Fruit fly (Drosophila melanogaster) whole organism, prepupa: ENCODE results near the gene Rev1.

Experiments
- Blimp-1 ChIP-seq: fragments of 200-800 bp; sonication (Bioruptor generic); optimal IDR thresholded peaks from 3 replicates; lab custom pipeline; 2017; ENCODE audit warnings: missing biosample characterization, missing genetic modification characterization, mild to moderate bottlenecking, moderate library complexity, missing genetic modification reagents
- CG10631 ChIP-seq: fragments of 200-800 bp; sonication (Bioruptor generic); optimal IDR thresholded peaks from 2 replicates; lab custom pipeline; 2016; ENCODE audit warnings: missing biosample characterization, missing genetic modification characterization
- CG10669 ChIP-seq: fragments of 200-800 bp; sonication (Bioruptor generic); optimal IDR thresholded peaks from 3 replicates; lab custom pipeline; 2018; ENCODE audit warnings: missing biosample characterization, mild to moderate bottlenecking, missing genetic modification characterization, moderate library complexity
- CG11294 ChIP-seq: fragments of 200-800 bp; sonication (Bioruptor generic); IDR thresholded peaks from 2 replicates; pipeline ENCODE4 v1.3.6; 2022; ENCODE audit warnings: missing biosample characterization, missing genetic modification characterization
- CG11902 ChIP-seq: fragments of 200-800 bp; sonication (Bioruptor generic); optimal IDR thresholded peaks from 3 replicates; lab custom pipeline; 2016; ENCODE audit warnings: missing biosample characterization, missing genetic modification characterization
- CG15336 ChIP-seq: fragments of 200-800 bp; sonication (Bioruptor generic); IDR thresholded peaks from 2 replicates; pipeline ENCODE4 v1.3.6; 2022; ENCODE audit warnings: missing biosample characterization, missing genetic modification characterization
- CG1621 ChIP-seq: fragments of 200-800 bp; sonication (Bioruptor generic); optimal IDR thresholded peaks from 3 replicates; lab custom pipeline; 2018; ENCODE audit warnings: missing biosample characterization, mild to moderate bottlenecking, missing genetic modification characterization
- CG3032 ChIP-seq: fragments of 200-800 bp; optimal IDR thresholded peaks from 2 replicates; lab custom pipeline; 2019; ENCODE audit warnings: missing biosample characterization, mild to moderate bottlenecking, missing genetic modification characterization, moderate library complexity
- CG31627 ChIP-seq: fragments of 200-800 bp; sonication (Bioruptor generic); optimal IDR thresholded peaks from 3 replicates; lab custom pipeline; 2016; ENCODE audit warnings: missing biosample characterization, missing genetic modification characterization
- CG32006 ChIP-seq: fragments of 200-800 bp; sonication (Bioruptor generic); optimal IDR thresholded peaks from 3 replicates; lab custom pipeline; 2017; ENCODE audit warnings: missing biosample characterization, mild to moderate bottlenecking, missing genetic modification characterization
- CG34406 ChIP-seq: fragments of 200-800 bp; sonication (Bioruptor generic); optimal IDR thresholded peaks from 3 replicates; lab custom pipeline; 2016; ENCODE audit warnings: missing biosample characterization, missing genetic modification characterization
- CG3919 ChIP-seq: fragments of 200-800 bp; sonication (Bioruptor generic); optimal IDR thresholded peaks from 3 replicates; lab custom pipeline; 2016; ENCODE audit warnings: missing biosample characterization, missing genetic modification characterization
- CG4318 ChIP-seq: fragments of 200-800 bp; sonication (Bioruptor generic); optimal IDR thresholded peaks from 3 replicates; lab custom pipeline; 2017; ENCODE audit warnings: missing biosample characterization, mild to moderate bottlenecking, missing genetic modification characterization
- CG6163 ChIP-seq: fragments of 200-800 bp; sonication (Bioruptor generic); IDR thresholded peaks from 3 replicates; pipeline ENCODE4 v1.3.6; 2022; ENCODE audit warnings: missing biosample characterization, missing genetic modification characterization
- CG6276 ChIP-seq: fragments of 200-800 bp; sonication (Bioruptor generic); optimal IDR thresholded peaks from 2 replicates; lab custom pipeline; 2017; ENCODE audit warnings: missing biosample characterization, mild to moderate bottlenecking, missing genetic modification characterization
- CG6808 ChIP-seq: fragments of 200-800 bp; sonication (Bioruptor generic); optimal IDR thresholded peaks from 3 replicates; lab custom pipeline; 2017; ENCODE audit warnings: missing biosample characterization, missing genetic modification characterization, mild to moderate bottlenecking, moderate library complexity, missing genetic modification reagents
- CG7368 ChIP-seq: fragments of 200-800 bp; sonication (Bioruptor generic); optimal IDR thresholded peaks from 3 replicates; lab custom pipeline; 2016; ENCODE audit warnings: missing biosample characterization, missing genetic modification characterization
- CG8119 ChIP-seq: fragments of 200-800 bp; sonication (Bioruptor generic); IDR thresholded peaks from 3 replicates; pipeline ENCODE4 v1.3.6; 2022; ENCODE audit warnings: missing biosample characterization, missing genetic modification characterization
- CG8319 ChIP-seq: fragments of 200-800 bp; sonication (Bioruptor generic); optimal IDR thresholded peaks from 3 replicates; lab custom pipeline; 2016; ENCODE audit warnings: missing biosample characterization, missing genetic modification characterization
- CG8632 ChIP-seq: fragments of 200-800 bp; sonication (Bioruptor generic); optimal IDR thresholded peaks from 3 replicates; lab custom pipeline; 2016; ENCODE audit warnings: missing biosample characterization, missing genetic modification characterization
- CG9139 ChIP-seq: fragments of 200-800 bp; sonication (Bioruptor generic); optimal IDR thresholded peaks from 3 replicates; lab custom pipeline; 2017; ENCODE audit warnings: missing biosample characterization, mild to moderate bottlenecking, missing genetic modification characterization
- Eip75B ChIP-seq: fragments of 200-800 bp; sonication (Bioruptor generic); optimal IDR thresholded peaks from 3 replicates; lab custom pipeline; 2016; ENCODE audit warnings: missing biosample characterization, missing genetic modification characterization
- Eip78C ChIP-seq: fragments of 200-800 bp; sonication (Bioruptor generic); peaks from one replicate; lab custom pipeline; 2016; ENCODE audit warnings: missing biosample characterization, missing genetic modification characterization
- Eip93F ChIP-seq: fragments of 200-800 bp; sonication (Bioruptor generic); optimal IDR thresholded peaks from 2 replicates; lab custom pipeline; 2016; ENCODE audit warnings: missing biosample characterization, mild to moderate bottlenecking, missing genetic modification characterization
- Ets96B ChIP-seq: fragments of 200-800 bp; optimal IDR thresholded peaks from 2 replicates; lab custom pipeline; 2019; ENCODE audit warnings: missing biosample characterization, mild to moderate bottlenecking, missing genetic modification characterization, moderate library complexity
- Gug ChIP-seq: fragments of 200-800 bp; sonication (Bioruptor generic); IDR thresholded peaks from 2 replicates; pipeline ENCODE4 v1.3.6; 2022; ENCODE audit warnings: missing biosample characterization, missing genetic modification characterization
- Hr39 ChIP-seq: fragments of 200-800 bp; sonication (Bioruptor generic); optimal IDR thresholded peaks from 2 replicates; lab custom pipeline; 2016; ENCODE audit warnings: missing biosample characterization, missing genetic modification characterization
- Hr4 ChIP-seq: fragments of 200-800 bp; sonication (Bioruptor generic); optimal IDR thresholded peaks from 3 replicates; lab custom pipeline; 2016; ENCODE audit warnings: missing biosample characterization, missing genetic modification characterization
- Lpt ChIP-seq: fragments of 200-800 bp; sonication (Bioruptor generic); optimal IDR thresholded peaks from 3 replicates; lab custom pipeline; 2016; ENCODE audit warnings: missing biosample characterization, missing genetic modification characterization
- Sox102F ChIP-seq: fragments of 200-800 bp; sonication (Bioruptor generic); optimal IDR thresholded peaks from 2 replicates; lab custom pipeline; 2016; ENCODE audit warnings: missing biosample characterization, mild to moderate bottlenecking, missing genetic modification characterization
- Sox14 ChIP-seq: fragments of 200-800 bp; sonication (Bioruptor generic); optimal IDR thresholded peaks from 3 replicates; lab custom pipeline; 2016; ENCODE audit warnings: missing biosample characterization, missing genetic modification characterization
- Sox15 ChIP-seq: fragments of 200-800 bp; sonication (Bioruptor generic); optimal IDR thresholded peaks from 3 replicates; lab custom pipeline; 2016; ENCODE audit warnings: missing biosample characterization, missing genetic modification characterization
- achi ChIP-seq: fragments of 200-800 bp; sonication (Bioruptor generic); optimal IDR thresholded peaks from 3 replicates; lab custom pipeline; 2016; ENCODE audit warnings: missing biosample characterization, missing genetic modification characterization
- dac ChIP-seq: fragments of 200-800 bp; sonication (Bioruptor generic); optimal IDR thresholded peaks from 2 replicates; lab custom pipeline; 2017; ENCODE audit warnings: missing biosample characterization, mild to moderate bottlenecking, missing genetic modification characterization
- dsx ChIP-seq: fragments of 200-800 bp; optimal IDR thresholded peaks from 3 replicates; lab custom pipeline; 2019; ENCODE audit warnings: missing biosample characterization, mild to moderate bottlenecking, missing genetic modification characterization, moderate library complexity; ENCODE audit not compliant: poor library complexity, severe bottlenecking
- esn ChIP-seq: fragments of 200-800 bp; sonication (Bioruptor generic); optimal IDR thresholded peaks from 2 replicates; lab custom pipeline; 2016; ENCODE audit warnings: missing biosample characterization, mild to moderate bottlenecking, missing genetic modification characterization, moderate library complexity
- fd59A ChIP-seq: fragments of 200-800 bp; sonication (Bioruptor generic); optimal IDR thresholded peaks from 2 replicates; lab custom pipeline; 2017; ENCODE audit warnings: missing biosample characterization, mild to moderate bottlenecking, missing genetic modification characterization, missing genetic modification reagents
- fd85E ChIP-seq: fragments of 200-800 bp; sonication (Bioruptor generic); optimal IDR thresholded peaks from 3 replicates; lab custom pipeline; 2016; ENCODE audit warnings: missing biosample characterization, missing genetic modification characterization
- fkh ChIP-seq: fragments of 200-800 bp; sonication (Bioruptor generic); optimal IDR thresholded peaks from 3 replicates; lab custom pipeline; 2017; ENCODE audit warnings: missing biosample characterization, mild to moderate bottlenecking, missing genetic modification characterization, moderate library complexity
- lz ChIP-seq: fragments of 200-800 bp; sonication (Bioruptor generic); optimal IDR thresholded peaks from 3 replicates; lab custom pipeline; 2016; ENCODE audit warnings: missing biosample characterization, missing genetic modification characterization
- net ChIP-seq: fragments of 200-800 bp; sonication (Bioruptor generic); optimal IDR thresholded peaks from 3 replicates; lab custom pipeline; 2016; ENCODE audit warnings: missing biosample characterization, missing genetic modification characterization
- pdm3 ChIP-seq: fragments of 200-800 bp; sonication (Bioruptor generic); optimal IDR thresholded peaks from 3 replicates; lab custom pipeline; 2016; ENCODE audit warnings: missing biosample characterization, missing genetic modification characterization
- salr ChIP-seq, 2 experiments: fragments of 200-800 bp; sonication (Bioruptor generic); optimal IDR thresholded peaks; 3 replicates each; lab custom pipeline; 2016 to 2018; ENCODE audit warnings: missing biosample characterization in 2 of 2, missing genetic modification characterization in 2 of 2, mild to moderate bottlenecking in 1 of 2
- spab ChIP-seq: fragments of 200-800 bp; sonication (Bioruptor generic); optimal IDR thresholded peaks from 2 replicates; lab custom pipeline; 2017; ENCODE audit warnings: missing biosample characterization, mild to moderate bottlenecking, missing genetic modification characterization, missing genetic modification reagents
- ss ChIP-seq, 2 experiments: fragments of 200-800 bp; sonication (Bioruptor generic); optimal IDR thresholded peaks; 2 replicates in 1 of 2; 3 replicates in 1 of 2; lab custom pipeline; 2017 to 2018; ENCODE audit warnings: mild to moderate bottlenecking in 2 of 2, missing biosample characterization in 2 of 2, missing genetic modification characterization in 2 of 2, moderate library complexity in 1 of 2
- svp ChIP-seq: fragments of 200-800 bp; sonication (Bioruptor generic); peaks from one replicate; lab custom pipeline; 2016; ENCODE audit warnings: missing biosample characterization, missing genetic modification characterization
- topi ChIP-seq: fragments of 200-800 bp; sonication (Bioruptor generic); optimal IDR thresholded peaks from 3 replicates; lab custom pipeline; 2016; ENCODE audit warnings: missing biosample characterization, missing genetic modification characterization
- vri ChIP-seq: fragments of 200-800 bp; sonication (Bioruptor generic); optimal IDR thresholded peaks from 3 replicates; lab custom pipeline; 2016; ENCODE audit warnings: missing biosample characterization, mild to moderate bottlenecking, missing genetic modification characterization

Rev1 gene

DNA sequence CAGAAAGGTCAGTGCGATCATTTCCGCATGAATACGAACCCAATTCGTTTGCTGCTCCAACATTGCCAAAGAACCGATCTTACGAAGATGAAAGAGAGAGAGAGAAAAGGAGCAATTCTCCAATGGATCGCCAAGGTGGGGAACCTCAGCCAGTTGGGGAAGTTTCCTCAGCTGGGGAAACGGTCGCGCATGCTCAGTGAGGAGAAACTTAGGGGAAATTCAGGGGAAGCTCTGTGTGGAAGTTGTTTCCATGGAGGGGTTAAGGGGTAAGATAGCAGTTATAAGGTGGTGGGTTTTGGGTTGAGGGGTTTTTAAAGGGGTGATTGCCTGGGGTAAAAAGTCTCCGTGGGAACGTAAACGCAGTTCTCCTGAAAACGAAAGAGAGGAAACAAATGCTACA, 19.2 kb downstream of the Rev1 start:
- TF ChIP-seq fd59A (GFP tag; lab: Kevin White, UChicago) (no peak), dsx (GFP tag; lab: Kevin White, UChicago) (peak; percentile 59)

DNA sequence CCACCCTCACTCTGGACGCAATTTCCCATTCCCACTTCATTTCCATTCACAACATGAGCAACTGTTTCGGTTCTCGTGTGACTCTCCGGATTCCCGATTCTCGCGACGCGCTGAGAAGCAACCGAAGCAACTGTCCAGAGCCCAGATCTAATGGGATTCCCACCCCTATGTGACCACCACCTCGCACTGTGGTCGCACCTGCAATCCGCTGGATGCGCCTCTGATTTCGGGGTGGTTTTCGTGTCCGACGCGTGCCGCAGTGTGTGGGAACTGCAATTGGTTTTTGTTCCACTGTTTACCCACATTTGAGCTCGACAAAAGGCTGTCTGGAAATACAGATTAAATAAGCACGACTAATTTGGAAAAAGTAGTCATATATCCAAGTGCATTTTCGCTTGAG, 21.7 kb downstream of the Rev1 start:
- TF ChIP-seq topi (GFP tag; lab: Kevin White, UChicago) (no peak), Eip78C (GFP tag; lab: Kevin White, UChicago) (no peak), fd59A (GFP tag; lab: Kevin White, UChicago) (no peak)

dm6 chr3L:680258-680657, 26.1 kb downstream of the Rev1 start, which contains the start of gene CG17129:
Gene CG17129 (minus strand): TSS chr3L:680326.
- no peak for TF ChIP-seq Sox15 (GFP tag; lab: Kevin White, UChicago)
- TF ChIP-seq CG8319, result no peak
- TF ChIP-seq CG6163 (GFP tag; lab: Robert Waterston, UW), result peak; percentile 31; the same call in 1 of the 3 replicates
- TF ChIP-seq pdm3 (GFP tag; lab: Kevin White, UChicago), result peak; percentile 43
- peak; percentile 59 for TF ChIP-seq Sox102F (GFP tag; lab: Kevin White, UChicago)
- peak; percentile 1 for TF ChIP-seq CG10669
- peak; percentile 65 for TF ChIP-seq lz
- peak; percentile 63 for TF ChIP-seq svp (GFP tag; lab: Kevin White, UChicago)
- no peak for TF ChIP-seq net
- no peak for TF ChIP-seq salr (GFP tag; optimal IDR thresholded peaks at IDR 0.05; lab: Kevin White, UChicago)
- TF ChIP-seq CG1621 (tag; lab: Kevin White, UChicago), result no peak
- peak; percentile 31 for TF ChIP-seq Sox14
- no peak for TF ChIP-seq dac (GFP tag; lab: Kevin White, UChicago)
- TF ChIP-seq Eip75B (GFP tag; lab: Kevin White, UChicago), result no peak
- peak; percentile 60 for TF ChIP-seq CG31627 (GFP tag; lab: Kevin White, UChicago)
- no peak for TF ChIP-seq fd59A (GFP tag; lab: Kevin White, UChicago)
- no peak for TF ChIP-seq CG8632 (GFP tag; lab: Kevin White, UChicago)
- TF ChIP-seq CG7368, result no peak
- TF ChIP-seq Eip93F (GFP tag; lab: Kevin White, UChicago), result no peak
- TF ChIP-seq CG9139, result no peak
- peak; percentile 17 for TF ChIP-seq CG3919 (GFP tag; lab: Kevin White, UChicago)
- TF ChIP-seq achi, result peak; percentile 32
- TF ChIP-seq Hr39 (GFP tag; lab: Kevin White, UChicago), result peak; percentile 74
- peak; percentile 2 for TF ChIP-seq CG3032 (tag; lab: Kevin White, UChicago)
- peak; percentile 77 for TF ChIP-seq esn (GFP tag; lab: Kevin White, UChicago)
- TF ChIP-seq ss (GFP tag; optimal IDR thresholded peaks at IDR 0.05; lab: Kevin White, UChicago), result no peak
- TF ChIP-seq CG10631 (GFP tag; lab: Kevin White, UChicago), result peak; percentile 52
- TF ChIP-seq CG32006, result peak; percentile 27
- peak; percentile 60 for TF ChIP-seq Hr4
- peak; percentile 74 for TF ChIP-seq CG6276 (GFP tag; lab: Kevin White, UChicago)
- TF ChIP-seq spab (GFP tag; lab: Kevin White, UChicago), result no peak
- peak; percentile 78 for TF ChIP-seq fkh (GFP tag; lab: Kevin White, UChicago)
- peak; percentile 26 for TF ChIP-seq vri (GFP tag; lab: Kevin White, UChicago)
- no peak for TF ChIP-seq CG6808 (GFP tag; lab: Kevin White, UChicago)
- peak; percentile 26 for TF ChIP-seq Blimp-1 (GFP tag; lab: Kevin White, UChicago)
- TF ChIP-seq CG34406 (GFP tag; lab: Kevin White, UChicago), result peak; percentile 27
- TF ChIP-seq Gug (GFP tag; lab: Robert Waterston, UW), result no peak
- TF ChIP-seq CG8119 (GFP tag; lab: Robert Waterston, UW), result no peak
- no peak for TF ChIP-seq fd85E
- peak; percentile 9 for TF ChIP-seq Ets96B (tag; lab: Kevin White, UChicago)
- TF ChIP-seq Lpt (GFP tag; lab: Kevin White, UChicago), result no peak
- no peak for TF ChIP-seq CG11902
- peak; percentile 41; the same call in 1 of the 2 replicates for TF ChIP-seq CG11294
- no peak for TF ChIP-seq CG4318 (GFP tag; lab: Kevin White, UChicago)
- TF ChIP-seq CG15336 (GFP tag; lab: Robert Waterston, UW), result no peak
